Worm (Caenorhabditis elegans) whole organism, dauer: ENCODE results near the gene sipa-1.

Experiments used
- unc-62 ChIP-seq: sonication (generic microtip); optimal IDR thresholded peaks from 2 replicates; lab custom pipeline; 2017; ENCODE audit warnings: missing biosample characterization, missing genetic modification reagents, missing genetic modification characterization

sipa-1 gene

DNA sequence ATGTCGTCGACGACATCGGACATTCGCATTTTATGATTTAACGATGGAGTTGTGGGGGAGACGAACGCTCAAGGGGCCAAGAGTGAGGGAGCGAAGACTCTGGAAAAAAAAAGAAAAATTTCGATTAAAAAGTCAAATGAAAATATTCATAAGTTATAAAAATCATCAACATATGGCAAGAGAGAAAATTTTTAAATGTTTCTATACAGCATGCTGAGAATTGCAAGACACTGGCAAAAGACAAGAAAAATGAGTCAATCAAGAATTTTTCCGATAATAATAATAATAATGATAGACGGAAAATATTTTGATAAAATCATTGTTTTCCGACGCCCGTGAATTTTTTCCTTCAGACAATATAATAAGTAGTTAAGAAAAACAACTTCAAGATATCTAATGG is at the start of gene sipa-1:
TSS of gene sipa-1 (minus strand) at position 101 of the 400 bp plus-strand sequence.
- no peak for TF ChIP-seq unc-62 (GFP tag; lab: Kevin White, UChicago)

DNA sequence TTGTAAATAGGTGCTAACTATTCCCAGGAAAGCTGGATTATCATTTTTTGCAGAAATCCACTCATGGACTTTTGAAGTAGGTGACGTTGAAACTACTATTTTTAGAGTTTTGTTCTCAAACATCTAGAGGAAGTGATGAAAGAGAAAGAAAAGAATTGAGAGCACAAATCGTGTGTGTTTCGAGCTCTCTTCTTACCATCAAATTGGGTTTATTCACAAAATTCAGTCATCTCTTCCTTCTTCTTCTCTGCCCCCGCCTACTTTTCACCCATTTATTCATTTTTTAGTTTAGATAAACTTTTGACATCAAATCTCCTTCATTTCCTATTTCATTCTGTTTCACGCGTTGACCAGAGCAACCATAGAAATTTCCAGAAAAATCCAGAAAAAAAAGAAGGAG is 49.8 kb upstream of the sipa-1 start, which contains the start of gene W05E10.2:
TSS of gene W05E10.2 (plus strand) at position 301 of the 400 bp plus-strand sequence.
- no peak for TF ChIP-seq unc-62 (GFP tag; lab: Kevin White, UChicago)

DNA sequence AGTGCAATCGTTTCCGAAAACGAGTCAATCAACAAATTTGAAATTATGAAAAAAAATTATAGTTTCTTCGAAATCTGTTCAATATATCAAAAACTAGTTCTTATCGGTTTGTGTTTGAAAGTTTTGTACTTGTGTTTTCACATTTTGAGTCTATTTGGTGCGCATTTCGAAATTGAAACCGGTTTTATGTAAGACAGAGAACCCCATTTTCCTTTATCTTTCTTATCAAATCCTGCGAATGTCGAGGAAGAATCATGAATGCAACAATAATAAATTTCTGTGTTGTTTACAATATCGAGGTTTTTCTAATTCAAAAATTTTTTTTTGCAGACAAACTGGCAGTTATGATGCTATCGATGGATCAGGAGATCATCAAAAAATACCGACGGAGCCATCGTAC is 45.8 kb upstream of the sipa-1 start:
- no peak for TF ChIP-seq unc-62 (GFP tag; lab: Kevin White, UChicago)

DNA sequence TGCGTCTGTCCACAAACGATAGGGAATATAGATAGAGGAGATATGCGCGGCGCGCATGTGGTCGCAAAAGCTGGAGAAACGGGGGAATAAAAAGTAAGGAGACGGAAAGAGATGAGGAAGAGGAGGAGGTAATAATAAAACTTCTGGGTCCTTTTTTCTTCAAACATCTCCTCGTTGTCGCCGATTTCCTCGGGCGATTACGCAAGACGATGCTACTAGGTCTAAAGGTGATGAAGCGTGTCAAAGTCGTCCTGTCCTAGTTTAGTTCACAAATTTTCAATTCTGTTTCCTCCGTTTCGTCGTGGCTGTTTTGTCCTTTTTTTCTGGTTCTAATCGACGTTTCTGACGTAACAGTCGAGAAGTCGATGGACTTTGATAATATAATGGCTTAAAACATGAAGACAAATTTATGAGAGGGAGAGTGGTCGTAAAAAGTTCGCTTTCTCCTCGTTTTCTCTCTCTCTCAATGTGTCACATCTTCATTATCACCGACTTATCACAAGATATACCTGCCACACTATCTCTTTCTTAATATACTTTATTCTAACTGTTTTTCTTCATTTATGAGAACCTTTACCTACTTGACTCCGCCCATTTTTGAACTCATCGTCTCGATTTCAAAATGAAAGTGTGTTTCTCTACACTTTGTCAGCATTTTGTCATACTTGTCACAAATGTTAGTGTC is 43.6 kb upstream of the sipa-1 start:
- TF ChIP-seq unc-62 (GFP tag; lab: Kevin White, UChicago): no peak

DNA sequence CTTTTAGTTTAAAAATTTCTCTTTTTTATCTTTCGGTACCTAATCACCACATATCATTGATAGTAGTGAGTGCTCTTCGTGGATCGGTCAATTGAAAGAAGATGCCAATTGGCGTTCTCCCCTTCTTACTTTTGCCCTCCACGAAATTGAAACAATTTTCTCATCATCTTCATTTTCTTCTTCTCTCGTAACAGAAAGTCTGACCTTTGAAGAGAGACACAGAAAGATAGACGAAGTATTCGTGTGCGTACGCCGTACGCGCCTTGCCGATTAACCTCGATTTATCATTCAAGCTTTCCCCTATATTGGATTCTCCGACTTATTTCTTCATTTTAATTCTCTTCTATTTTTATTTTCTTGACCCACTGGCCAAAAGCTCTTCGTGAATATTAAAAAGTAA is 40.4 kb upstream of the sipa-1 start:
- no peak for TF ChIP-seq unc-62 (GFP tag; lab: Kevin White, UChicago)

DNA sequence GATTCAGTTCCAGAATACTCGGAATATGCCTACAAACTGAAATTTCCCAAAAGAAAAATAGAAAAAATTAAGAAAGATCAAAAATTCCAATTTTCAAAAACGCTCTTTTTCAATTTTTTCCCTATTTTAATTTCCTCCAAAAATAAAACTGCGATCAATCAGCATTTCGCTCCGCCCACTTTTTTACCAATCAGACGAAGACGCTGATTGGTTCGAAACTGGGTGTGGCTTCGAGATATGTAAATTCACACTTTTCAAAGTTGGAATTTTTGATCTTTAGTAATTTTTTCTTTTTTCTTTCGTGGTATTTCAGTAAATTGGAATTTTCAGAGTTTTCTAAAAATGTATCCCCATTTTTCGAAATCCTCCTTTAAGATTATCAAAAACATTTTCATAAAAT is 39.9 kb upstream of the sipa-1 start:
- no peak for TF ChIP-seq unc-62 (GFP tag; lab: Kevin White, UChicago)

DNA sequence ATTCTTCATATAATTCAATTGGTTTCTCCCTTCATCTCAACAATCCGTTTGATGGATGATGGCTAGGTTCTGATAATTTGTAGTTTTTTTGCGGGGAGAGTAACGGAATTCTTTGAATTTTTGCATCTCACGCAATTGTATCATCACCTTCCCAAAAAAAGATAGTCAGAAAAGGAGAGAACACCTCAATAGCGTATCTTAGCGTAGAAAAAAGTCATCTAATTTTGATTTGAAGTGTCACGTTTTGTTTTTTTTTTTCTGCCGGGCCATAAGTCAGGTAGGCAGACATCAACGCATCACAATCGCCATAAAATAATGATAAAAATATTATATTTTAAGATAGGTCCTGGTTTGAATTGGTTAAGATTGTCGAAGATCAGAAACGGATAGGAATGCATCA is 39.4 kb upstream of the sipa-1 start:
- no peak for TF ChIP-seq unc-62 (GFP tag; lab: Kevin White, UChicago)

DNA sequence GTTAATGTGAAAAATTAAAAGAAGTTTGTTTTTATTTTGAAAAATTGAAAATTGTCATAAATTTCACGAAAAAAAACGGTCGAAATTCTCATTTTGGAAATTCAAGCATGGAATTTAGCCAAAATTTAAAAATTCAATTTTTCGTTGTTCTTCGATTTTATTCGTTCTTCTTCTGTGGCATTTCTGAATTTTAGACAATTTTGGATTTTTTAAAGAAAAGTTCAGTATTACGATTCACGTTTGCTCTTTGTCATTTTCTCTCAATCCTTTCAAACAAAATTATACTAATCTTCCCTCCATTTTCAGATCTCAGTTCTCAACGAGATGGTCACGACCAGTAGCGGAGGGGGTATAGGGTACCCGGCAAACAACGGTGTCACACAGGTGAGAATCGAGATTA is 38.5 kb upstream of the sipa-1 start, which contains the start of gene ape-1:
TSS of gene ape-1 (plus strand) at position 301 of the 400 bp plus-strand sequence.
- no peak for TF ChIP-seq unc-62 (GFP tag; lab: Kevin White, UChicago)

DNA sequence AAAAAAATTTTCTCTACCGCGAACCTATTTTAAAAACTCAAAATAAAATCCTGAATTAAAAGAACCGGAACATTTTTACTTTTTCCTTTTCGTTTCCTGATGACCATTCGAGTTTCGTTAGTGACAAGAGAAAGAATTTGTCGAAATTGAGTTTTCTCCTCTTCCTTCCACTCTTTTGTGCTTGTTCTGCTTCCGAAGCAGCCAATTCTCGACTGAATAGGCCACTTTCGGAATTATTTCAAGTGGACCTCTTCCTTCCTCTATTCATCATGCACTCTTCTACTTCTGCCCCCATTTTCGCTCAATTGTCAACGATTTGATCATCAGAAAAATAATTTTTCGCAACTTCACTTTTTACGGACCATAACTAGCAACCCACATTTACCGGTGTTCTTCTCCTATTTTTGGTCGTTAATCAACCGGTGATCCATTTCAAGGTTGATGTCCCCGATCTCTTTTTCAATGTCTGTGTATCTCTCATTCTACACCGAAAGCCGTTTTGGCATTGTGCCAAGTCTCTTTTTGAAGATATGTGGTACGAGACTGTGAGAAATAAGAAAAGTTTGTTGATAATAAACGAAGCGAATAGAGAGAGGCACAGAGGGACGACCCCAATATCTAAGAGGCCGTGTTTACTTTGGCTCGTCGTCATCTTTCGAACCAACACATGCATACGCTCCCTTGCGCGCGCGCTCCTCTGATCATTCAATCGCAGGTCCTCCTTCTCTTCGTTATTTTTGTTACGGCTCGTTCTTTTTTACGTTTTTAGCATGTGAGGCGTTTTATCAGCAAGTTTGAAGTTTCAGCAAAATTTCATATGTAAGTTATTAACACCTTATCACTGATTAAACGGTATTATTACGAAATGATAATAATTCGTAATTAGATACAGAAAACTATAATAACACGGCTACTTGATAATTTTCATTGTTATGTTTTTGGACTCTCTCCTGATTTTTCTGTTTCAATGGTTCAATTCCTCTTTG is 37.8 kb upstream of the sipa-1 start:
- no peak for TF ChIP-seq unc-62 (GFP tag; lab: Kevin White, UChicago)

DNA sequence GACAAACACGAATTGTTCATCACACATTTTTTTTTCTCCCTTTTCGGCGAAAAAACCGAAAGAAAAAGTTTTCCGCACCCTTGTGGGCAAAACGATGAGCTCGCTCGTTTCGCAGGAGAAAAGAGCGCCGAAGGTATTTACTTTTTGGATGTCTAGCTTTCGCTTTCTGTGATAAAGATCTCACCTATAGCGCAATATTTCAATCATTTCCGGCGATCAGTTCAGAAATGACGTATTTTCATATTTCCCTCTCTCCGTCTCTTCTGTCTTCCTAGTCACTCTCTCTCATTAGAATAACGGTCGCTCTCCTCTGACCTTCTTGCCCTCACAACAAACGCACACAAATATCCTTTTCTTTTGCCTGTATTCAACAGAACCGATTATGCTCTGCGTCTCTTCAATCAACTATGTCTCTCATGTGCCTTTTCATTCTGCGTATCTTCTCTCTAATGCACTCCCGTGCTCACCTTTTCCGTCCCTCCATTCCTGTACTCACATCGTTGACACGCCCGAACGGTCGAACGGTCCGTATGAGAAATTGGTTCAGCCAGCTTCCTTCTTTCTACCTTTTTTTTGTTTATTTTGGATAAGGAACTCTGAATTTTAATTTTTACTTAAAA is 36.8 kb upstream of the sipa-1 start:
- no peak for TF ChIP-seq unc-62 (GFP tag; lab: Kevin White, UChicago)

DNA sequence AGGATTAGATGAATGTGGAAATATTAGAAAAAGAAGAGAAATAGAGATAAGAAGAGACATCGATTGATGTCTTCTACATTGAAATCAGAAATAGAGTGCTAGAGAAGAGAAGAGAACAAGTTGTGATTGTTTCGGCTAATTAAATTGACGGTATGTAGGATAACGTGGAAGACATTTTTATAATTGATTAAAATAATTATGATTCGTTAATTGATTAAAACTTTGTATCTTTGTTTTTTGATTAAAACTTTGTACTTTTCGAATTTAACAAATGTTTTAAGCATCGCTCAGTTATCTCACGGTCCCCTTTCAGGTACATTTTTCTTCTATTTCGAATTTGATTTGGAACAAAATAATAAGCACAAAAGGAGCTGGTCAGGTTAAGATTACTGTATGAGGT is 35.4 kb upstream of the sipa-1 start, which contains the start of gene lgc-44:
TSS of gene lgc-44 (minus strand) at position 101 of the 400 bp plus-strand sequence.
- TF ChIP-seq unc-62 (GFP tag; lab: Kevin White, UChicago): no peak

DNA sequence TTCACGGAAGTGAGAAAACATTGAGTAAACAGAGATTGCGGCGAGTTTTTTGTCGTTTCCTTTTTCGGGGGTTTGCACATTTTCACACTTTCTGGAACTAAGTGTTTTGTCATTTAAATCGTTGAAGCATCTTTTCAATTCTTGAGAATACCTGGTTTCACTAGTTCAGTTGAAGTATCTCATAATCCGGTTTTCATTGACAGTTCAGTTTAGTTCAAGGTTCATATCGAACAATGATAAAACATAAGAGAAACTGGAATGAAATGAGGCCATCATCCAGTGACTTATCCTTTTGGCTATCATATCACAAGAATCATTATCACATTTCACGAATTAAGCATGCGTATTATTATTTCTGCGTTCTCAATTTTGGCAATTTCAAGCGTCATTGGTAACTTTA is 30.1 kb upstream of the sipa-1 start, which contains the start of gene F46F3.3:
TSS of gene F46F3.3 (plus strand) at position 301 of the 400 bp plus-strand sequence.
- TF ChIP-seq unc-62 (GFP tag; lab: Kevin White, UChicago): no peak

DNA sequence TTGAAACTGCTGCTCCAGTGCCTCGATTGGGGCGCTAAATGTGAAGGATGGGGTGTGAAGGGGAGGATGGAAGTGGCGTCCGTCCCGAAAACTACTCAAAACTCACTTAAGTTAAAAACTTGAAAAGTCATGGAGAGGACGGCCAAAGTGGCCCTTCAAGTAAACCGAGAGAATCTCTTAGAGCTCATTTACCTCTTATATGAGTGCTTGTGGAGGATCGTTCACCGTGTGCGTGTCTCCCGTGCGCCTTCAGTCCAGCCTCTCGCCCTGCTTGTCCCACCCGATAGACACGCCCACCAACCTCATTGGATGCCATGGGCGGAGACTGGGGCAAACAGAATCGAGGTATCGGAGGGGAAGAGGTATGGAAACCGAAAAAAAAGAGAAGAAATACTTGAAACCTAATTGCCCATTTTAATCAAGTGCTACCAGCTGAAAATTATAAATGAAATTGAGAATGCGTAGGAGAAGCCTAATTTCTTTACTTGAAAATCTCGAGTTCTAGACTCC is 27.8 kb upstream of the sipa-1 start, which contains the start of gene ceh-27:
TSS of gene ceh-27 (minus strand) at position 228 of the 510 bp plus-strand sequence.
- no peak for TF ChIP-seq unc-62 (GFP tag; lab: Kevin White, UChicago)

DNA sequence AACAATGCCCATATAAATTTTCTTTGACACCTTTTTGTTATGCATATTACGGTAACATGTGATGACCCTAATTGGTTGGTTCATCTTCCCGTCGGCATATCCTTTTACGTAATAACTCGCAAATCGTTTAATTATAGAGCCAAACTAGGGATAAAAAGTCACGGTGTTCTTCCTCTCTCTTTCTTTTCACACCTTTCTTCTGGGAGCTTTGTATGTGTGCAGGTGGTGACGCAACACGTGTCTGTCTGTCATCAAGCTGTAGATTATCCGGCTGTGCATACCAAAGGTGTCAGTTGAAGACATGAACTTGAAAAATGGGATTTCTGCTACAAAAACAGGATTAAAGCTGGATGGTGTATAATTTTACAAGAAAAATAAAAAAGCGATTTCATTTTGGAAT is 23.5 kb upstream of the sipa-1 start:
- TF ChIP-seq unc-62 (GFP tag; lab: Kevin White, UChicago): no peak

DNA sequence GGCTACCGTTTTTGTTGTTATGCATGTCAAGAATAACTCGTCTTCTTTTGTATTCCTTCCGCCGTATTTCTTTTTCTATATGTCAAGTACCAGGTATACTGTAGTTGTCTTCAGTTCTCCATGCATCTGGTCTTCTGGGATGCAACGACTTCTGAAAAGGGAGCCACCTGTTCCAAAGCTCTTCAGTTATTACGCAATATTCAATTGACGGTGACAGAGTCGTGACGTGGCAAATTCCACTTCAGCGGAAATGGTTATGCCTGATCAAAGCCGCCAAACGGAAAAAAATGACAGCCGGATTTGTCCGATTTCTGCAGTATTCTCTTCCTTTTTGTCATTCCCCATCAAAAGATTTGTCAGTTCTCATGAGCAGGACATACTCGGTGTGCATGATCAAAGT is 19.4 kb upstream of the sipa-1 start:
- no peak for TF ChIP-seq unc-62 (GFP tag; lab: Kevin White, UChicago)
